Worm (Caenorhabditis elegans): ENCODE measurements around the gene C06B8.3.

C06B8.3 gene

ce11 chrV:15519845-15520244 is 35.4 kb upstream of the C06B8.3 start:
- TF ChIP-seq fkh-10 (GFP tag; optimal IDR thresholded peaks at IDR 0.05) (no peak), attf-4 (tag; optimal IDR thresholded peaks at IDR 0.05) (no peak), T26A8.4 (GFP tag; IDR thresholded peaks at IDR 0.05) (0 out of 2 replicates have a peak, but pooled peaks have one; percentile 15), F49E8.2 (tag; optimal IDR thresholded peaks at IDR 0.05; ENCODE audit: borderline replicate concordance) (no peak), aha-1 (tag) (peak; percentile 56), nhr-42 (GFP tag; IDR thresholded peaks at IDR 0.05) (no peak), fos-1 (tag; optimal IDR thresholded peaks at IDR 0.05) (no peak), duxl-1 (tag; optimal IDR thresholded peaks at IDR 0.05; ENCODE audit: poor library complexity) (no peak), cey-2 (tag; optimal IDR thresholded peaks at IDR 0.05; ENCODE audit: borderline replicate concordance, insufficient read depth) (no peak)

DNA sequence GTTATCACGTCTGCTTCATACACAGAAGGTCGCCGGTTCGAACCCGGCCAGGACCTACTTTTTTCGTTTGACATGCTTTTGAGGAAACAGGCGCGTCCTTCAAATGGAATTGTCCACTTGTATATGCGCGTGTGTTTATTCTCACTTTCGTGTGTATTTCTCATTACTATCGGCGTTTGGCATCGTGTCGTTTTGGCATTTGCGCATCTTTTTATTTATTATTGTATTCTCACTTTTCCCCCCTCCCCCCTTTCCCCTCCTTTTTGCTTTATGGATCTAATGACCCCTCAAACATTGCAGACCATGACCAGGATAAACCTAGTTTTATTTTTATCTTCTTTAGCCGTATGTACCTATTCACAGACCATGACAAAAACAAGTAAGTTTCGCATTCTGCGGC is 33.0 kb upstream of the C06B8.3 start, which contains the start of gene F21A3.3:
Gene F21A3.3 (plus strand): TSS at position 301 of the 400 bp plus-strand sequence.
- TF ChIP-seq rbr-2 (tag; optimal IDR thresholded peaks at IDR 0.05) (no peak), mdt-29 (GFP tag; IDR thresholded peaks at IDR 0.05) (no peak), aha-1 (tag) (peak; percentile 86), nhr-28 (tag; optimal IDR thresholded peaks at IDR 0.05) (no peak), hlh-11 (tag; optimal IDR thresholded peaks at IDR 0.05) (no peak)

DNA sequence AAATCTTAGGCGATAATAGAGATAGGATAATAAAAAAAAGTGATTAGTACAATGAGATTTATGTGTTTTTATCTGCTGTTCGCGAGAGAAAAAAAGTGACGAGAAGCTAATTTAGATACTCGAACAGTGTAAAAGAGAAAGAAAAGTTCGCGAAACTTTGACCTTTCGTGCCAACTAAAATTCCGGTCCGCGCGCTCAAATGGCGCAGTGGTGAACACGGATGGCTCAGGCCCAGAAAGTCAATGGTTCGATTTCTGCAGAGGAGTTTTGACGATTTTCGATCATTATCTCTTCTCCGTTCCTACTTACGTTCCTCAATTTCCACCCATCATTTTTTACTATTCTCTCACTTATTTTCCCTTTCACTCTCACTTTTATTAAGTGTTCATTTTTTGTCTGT is 32.0 kb upstream of the C06B8.3 start:
- no peak for TF ChIP-seq fkh-10 (GFP tag; optimal IDR thresholded peaks at IDR 0.05)
- no peak for TF ChIP-seq zip-2 (tag; optimal IDR thresholded peaks at IDR 0.05)
- TF ChIP-seq aly-2 (tag; optimal IDR thresholded peaks at IDR 0.05): no peak
- no peak for TF ChIP-seq zip-11 (GFP tag; IDR thresholded peaks at IDR 0.05)
- no peak for TF ChIP-seq ztf-11 (tag; optimal IDR thresholded peaks at IDR 0.05)
- TF ChIP-seq nhr-102 (tag; optimal IDR thresholded peaks at IDR 0.05): no peak
- TF ChIP-seq lsy-2 (tag; optimal IDR thresholded peaks at IDR 0.05): no peak
- no peak for TF ChIP-seq dve-1 (tag; optimal IDR thresholded peaks at IDR 0.05; ENCODE audit: insufficient read depth)
- TF ChIP-seq daf-16 (GFP tag; optimal IDR thresholded peaks at IDR 0.05): no peak
- no peak for TF ChIP-seq daf-16 (tag; optimal IDR thresholded peaks at IDR 0.05)
- no peak for TF ChIP-seq unc-62 (GFP tag; optimal IDR thresholded peaks at IDR 0.05 in 1 of 2)
- TF ChIP-seq unc-62 (tag; optimal IDR thresholded peaks at IDR 0.05): no peak
- TF ChIP-seq vab-7 (GFP tag; IDR thresholded peaks at IDR 0.05): no peak
- TF ChIP-seq tag-97 (GFP tag; IDR thresholded peaks at IDR 0.05): no peak
- TF ChIP-seq ceh-82 (tag; optimal IDR thresholded peaks at IDR 0.05): no peak

ce11 chrV:15515365-15515764 is 30.9 kb upstream of the C06B8.3 start:
- TF ChIP-seq dmd-6 (GFP tag; IDR thresholded peaks at IDR 0.05) (peak; percentile 48), ceh-82 (tag; optimal IDR thresholded peaks at IDR 0.05) (no peak), daf-19 (GFP tag; conservative IDR thresholded peaks at IDR 0.05) (no peak), Y105C5A.15 (GFP tag; IDR thresholded peaks at IDR 0.05) (0 out of 2 replicates have a peak, but pooled peaks have one; percentile 19), set-16 (GFP tag; IDR thresholded peaks at IDR 0.05) (0 out of 2 replicates have a peak, but pooled peaks have one; percentile 14), nhr-237 (tag; optimal IDR thresholded peaks at IDR 0.05) (no peak), madf-9 (GFP tag; conservative IDR thresholded peaks at IDR 0.05) (peak; percentile 52; the same call in 1 of the 2 replicates), mep-1 (tag; optimal IDR thresholded peaks at IDR 0.05) (no peak), attf-4 (tag; optimal IDR thresholded peaks at IDR 0.05) (no peak), ceh-32 (tag; optimal IDR thresholded peaks at IDR 0.05; ENCODE audit: poor library complexity) (no peak), mxl-2 (GFP tag; conservative IDR thresholded peaks at IDR 0.05) (0 out of 2 replicates have a peak, but pooled peaks have one; percentile 36), daf-8 (GFP tag; IDR thresholded peaks at IDR 0.05) (no peak), lin-29 (GFP tag; IDR thresholded peaks at IDR 0.05) (no peak), mdt-29 (GFP tag; IDR thresholded peaks at IDR 0.05) (no peak), D1046.2 (GFP tag; IDR thresholded peaks at IDR 0.05) (peak; percentile 88), zag-1 (tag; optimal IDR thresholded peaks at IDR 0.05) (no peak), nhr-76 (tag; optimal IDR thresholded peaks at IDR 0.05) (no peak), lin-39 (tag; optimal IDR thresholded peaks at IDR 0.05) (no peak), hmg-1.1 (GFP tag; IDR thresholded peaks at IDR 0.05) (peak; percentile 57; the same call in 1 of the 2 replicates), vab-7 (GFP tag; IDR thresholded peaks at IDR 0.05) (peak; percentile 59), fkh-10 (GFP tag; optimal IDR thresholded peaks at IDR 0.05) (no peak), unc-62 (GFP tag; optimal IDR thresholded peaks at IDR 0.05 in 1 of 2) (peak in 1 of 2 experiments; percentile 31), unc-62 (tag; optimal IDR thresholded peaks at IDR 0.05) (no peak), hlh-11 (tag; optimal IDR thresholded peaks at IDR 0.05) (peak; percentile 7), hlh-30 (tag; optimal IDR thresholded peaks at IDR 0.05; ENCODE audit: insufficient read depth) (peak; percentile 18), ZK337.2 (GFP tag; IDR thresholded peaks at IDR 0.05) (no peak), madf-5 (GFP tag; IDR thresholded peaks at IDR 0.05) (0 out of 4 replicates have a peak, but pooled peaks of 1 of the 2 experiments have one; percentile 54)
